Worm (Caenorhabditis elegans) whole organism, L1 larva: ENCODE results near the gene let-4.
A peak's percentile ranks its signal among the peaks of the same experiment; 100 is the strongest.

Experiments
- F16B12.6 ChIP-seq: fragments of 150-350 bp; optimal IDR thresholded peaks from 2 replicates; lab custom pipeline; 2014; ENCODE audit warnings: missing biosample characterization, missing genetic modification characterization
- Y116A8C.19 ChIP-seq: sonication (generic microtip); optimal IDR thresholded peaks from 2 replicates; lab custom pipeline; 2016; ENCODE audit warnings: missing compliant biosample characterization, missing genetic modification characterization, borderline replicate concordance
- alr-1 ChIP-seq: fragments of 200-800 bp; sonication (Bioruptor generic); optimal IDR thresholded peaks from 2 replicates; lab custom pipeline; 2018; ENCODE audit warnings: borderline replicate concordance, mild to moderate bottlenecking, missing genetic modification characterization, missing compliant biosample characterization
- aly-2 ChIP-seq: fragments of 150-350 bp; optimal IDR thresholded peaks from 2 replicates; lab custom pipeline; 2014; ENCODE audit warnings: missing biosample characterization, missing genetic modification characterization
- blmp-1 ChIP-seq: fragments of 150-350 bp; optimal IDR thresholded peaks from 2 replicates; lab custom pipeline; 2014; ENCODE audit warnings: missing biosample characterization, missing genetic modification characterization
- ceh-63 ChIP-seq: fragments of 200-800 bp; sonication (Bioruptor generic); optimal IDR thresholded peaks from 2 replicates; lab custom pipeline; 2018; ENCODE audit warnings: mild to moderate bottlenecking, missing genetic modification characterization, missing compliant biosample characterization
- ceh-88 ChIP-seq: fragments of 200-800 bp; sonication (Bioruptor generic); IDR thresholded peaks from 2 replicates; pipeline ENCODE4 v1.3.6; 2022; ENCODE audit warnings: missing genetic modification characterization, missing compliant biosample characterization
- ceh-90 ChIP-seq: sonication (generic microtip); optimal IDR thresholded peaks from 2 replicates; lab custom pipeline; 2016; ENCODE audit warnings: missing genetic modification characterization, missing compliant biosample characterization
- dsc-1 ChIP-seq: sonication (generic microtip); optimal IDR thresholded peaks from 2 replicates; lab custom pipeline; 2016; ENCODE audit warnings: mild to moderate bottlenecking, missing genetic modification characterization, missing compliant biosample characterization
- efl-1 ChIP-seq, 4 experiments: fragments of 150-350 bp; optimal IDR thresholded peaks in 3 of 4; peaks in 1 of 4; 1 replicate in 1 of 4; 2 replicates in 3 of 4; lab custom pipeline; 2014; ENCODE audit warnings: missing biosample characterization in 2 of 4, missing genetic modification characterization in 2 of 4, missing genetic modification reagents in 2 of 4
- egl-13 ChIP-seq: sonication (generic microtip); optimal IDR thresholded peaks from 2 replicates; lab custom pipeline; 2016; ENCODE audit warnings: missing genotype, missing genetic modification reagents, missing genetic modification characterization, missing compliant biosample characterization
- egl-27 ChIP-seq, 2 experiments: fragments of 150-350 bp in 1 of 2; sonication (generic microtip); optimal IDR thresholded peaks; 3 replicates each; lab custom pipeline; 2017 to 2018; ENCODE audit warnings: missing biosample characterization in 2 of 2, missing genetic modification characterization in 2 of 2, missing genetic modification reagents in 2 of 2
- elt-2 ChIP-seq: sonication (generic microtip); optimal IDR thresholded peaks from 2 replicates; lab custom pipeline; 2016; ENCODE audit warnings: missing genetic modification characterization, mild to moderate bottlenecking, inconsistent platforms, missing compliant biosample characterization, missing genetic modification reagents
- elt-3 ChIP-seq, 6 experiments: fragments of 150-350 bp in 1 of 6; sonication (generic microtip); optimal IDR thresholded peaks; 2 replicates each; lab custom pipeline; 2017 to 2018; ENCODE audit warnings: missing biosample characterization in 6 of 6, missing genetic modification characterization in 6 of 6, inconsistent platforms in 1 of 6
- fkh-10 ChIP-seq: sonication (generic microtip); optimal IDR thresholded peaks from 2 replicates; lab custom pipeline; 2017; ENCODE audit warnings: missing biosample characterization, missing genetic modification reagents, missing genetic modification characterization
- fkh-8 ChIP-seq: sonication (generic microtip); optimal IDR thresholded peaks from 2 replicates; lab custom pipeline; 2016; ENCODE audit warnings: mild to moderate bottlenecking, missing genetic modification characterization, missing compliant biosample characterization
- grh-1 ChIP-seq: fragments of 200-800 bp; sonication (Bioruptor generic); IDR thresholded peaks from 2 replicates; pipeline ENCODE4 v1.3.6; 2022; ENCODE audit warnings: missing genetic modification reagents, missing genetic modification characterization, missing compliant biosample characterization
- hlh-17 ChIP-seq: fragments of 200-800 bp; sonication (Bioruptor generic); optimal IDR thresholded peaks from 2 replicates; lab custom pipeline; 2018; ENCODE audit warnings: missing genetic modification characterization, mild to moderate bottlenecking, missing compliant biosample characterization, moderate library complexity, borderline replicate concordance
- isw-1 ChIP-seq: fragments of 200-800 bp; sonication (Bioruptor generic); IDR thresholded peaks from 2 replicates; pipeline ENCODE4 v1.3.6; 2022; ENCODE audit warnings: missing genetic modification characterization, missing compliant biosample characterization
- jun-1 ChIP-seq: fragments of 150-350 bp; optimal IDR thresholded peaks from 2 replicates; lab custom pipeline; 2014; ENCODE audit warnings: missing biosample characterization, missing genetic modification reagents, missing genetic modification characterization
- lin-13 ChIP-seq: fragments of 150-350 bp; optimal IDR thresholded peaks from 2 replicates; lab custom pipeline; 2014; ENCODE audit warnings: missing biosample characterization, missing genetic modification reagents, missing genetic modification characterization
- lin-35 ChIP-seq, 2 experiments: fragments of 150-350 bp; optimal IDR thresholded peaks; 2 replicates each; lab custom pipeline; 2014; ENCODE audit warnings: missing biosample characterization in 2 of 2, missing genetic modification characterization in 2 of 2, missing genetic modification reagents in 2 of 2
- lin-39 ChIP-seq: fragments of 150-350 bp; optimal IDR thresholded peaks from 2 replicates; lab custom pipeline; 2014; ENCODE audit warnings: missing biosample characterization, missing genetic modification reagents, missing genetic modification characterization
- lsy-2 ChIP-seq, 2 experiments: fragments of 150-350 bp; optimal IDR thresholded peaks; 2 replicates each; lab custom pipeline; 2014; ENCODE audit warnings: missing biosample characterization in 2 of 2, missing genetic modification characterization in 2 of 2
- mab-9 ChIP-seq: fragments of 200-800 bp; sonication (Bioruptor generic); IDR thresholded peaks from 2 replicates; pipeline ENCODE4 v1.3.6; 2022; ENCODE audit warnings: missing genetic modification reagents, missing genetic modification characterization, missing compliant biosample characterization
- mdl-1 ChIP-seq, 2 experiments: fragments of 150-350 bp; optimal IDR thresholded peaks; 2 replicates each; lab custom pipeline; 2014 to 2017; ENCODE audit warnings: missing biosample characterization in 2 of 2, missing genetic modification characterization in 2 of 2, inconsistent platforms in 1 of 2
- mep-1 ChIP-seq: fragments of 150-350 bp; optimal IDR thresholded peaks from 2 replicates; lab custom pipeline; 2014; ENCODE audit warnings: missing biosample characterization, missing genetic modification characterization
- nhr-11 ChIP-seq: fragments of 150-350 bp; optimal IDR thresholded peaks from 2 replicates; lab custom pipeline; 2014; ENCODE audit warnings: missing biosample characterization, missing genetic modification characterization
- nhr-19 ChIP-seq: fragments of 200-800 bp; sonication (Bioruptor generic); conservative IDR thresholded peaks from 2 replicates; pipeline ENCODE4 v1.3.6; 2022; ENCODE audit warnings: missing genetic modification characterization, missing compliant biosample characterization
- nhr-20 ChIP-seq: sonication (generic microtip); optimal IDR thresholded peaks from 2 replicates; lab custom pipeline; 2016; ENCODE audit warnings: mild to moderate bottlenecking, missing genetic modification characterization, missing compliant biosample characterization
- nhr-237 ChIP-seq: fragments of 150-350 bp; optimal IDR thresholded peaks from 2 replicates; lab custom pipeline; 2014; ENCODE audit warnings: missing biosample characterization, missing genetic modification characterization
- nhr-28 ChIP-seq: fragments of 150-350 bp; optimal IDR thresholded peaks from 2 replicates; lab custom pipeline; 2014; ENCODE audit warnings: missing biosample characterization, missing genetic modification characterization
- nhr-71 ChIP-seq: sonication (generic microtip); optimal IDR thresholded peaks from 2 replicates; lab custom pipeline; 2016; ENCODE audit warnings: mild to moderate bottlenecking, missing genetic modification characterization, moderate library complexity, missing compliant biosample characterization
- nhr-76 ChIP-seq: sonication (generic microtip); optimal IDR thresholded peaks from 2 replicates; lab custom pipeline; 2017; ENCODE audit warnings: missing biosample characterization, missing genetic modification characterization
- nhr-85 ChIP-seq: sonication (generic microtip); peaks from one replicate; lab custom pipeline; 2016; ENCODE audit warnings: missing genetic modification characterization, inconsistent platforms, missing compliant biosample characterization
- pax-3 ChIP-seq: fragments of 200-800 bp; sonication (Bioruptor generic); optimal IDR thresholded peaks from 2 replicates; lab custom pipeline; 2018; ENCODE audit warnings: mild to moderate bottlenecking, missing genetic modification characterization, moderate library complexity, missing compliant biosample characterization
- pqm-1 ChIP-seq: sonication (generic microtip); optimal IDR thresholded peaks from 3 replicates; lab custom pipeline; 2017; ENCODE audit warnings: missing biosample characterization, missing genetic modification characterization
- rnt-1 ChIP-seq: sonication (generic microtip); optimal IDR thresholded peaks from 2 replicates; lab custom pipeline; 2016; ENCODE audit warnings: mild to moderate bottlenecking, missing genetic modification characterization, moderate library complexity, missing compliant biosample characterization
- snu-23 ChIP-seq: sonication (generic microtip); optimal IDR thresholded peaks from 2 replicates; lab custom pipeline; 2016; ENCODE audit warnings: missing genetic modification characterization, missing compliant biosample characterization
- sox-4 ChIP-seq: sonication (generic microtip); optimal IDR thresholded peaks from 2 replicates; lab custom pipeline; 2016; ENCODE audit warnings: missing genetic modification characterization, missing compliant biosample characterization
- sup-37 ChIP-seq: fragments of 200-800 bp; sonication (Bioruptor generic); optimal IDR thresholded peaks from 2 replicates; lab custom pipeline; 2018; ENCODE audit warnings: mild to moderate bottlenecking, missing genetic modification characterization, missing compliant biosample characterization
- swsn-7 ChIP-seq: sonication (generic microtip); optimal IDR thresholded peaks from 2 replicates; lab custom pipeline; 2016; ENCODE audit warnings: missing genetic modification characterization, missing compliant biosample characterization
- tbx-2 ChIP-seq: sonication (generic microtip); optimal IDR thresholded peaks from 2 replicates; lab custom pipeline; 2016; ENCODE audit warnings: missing genetic modification characterization, missing compliant biosample characterization
- tlp-1 ChIP-seq: fragments of 150-350 bp; optimal IDR thresholded peaks from 2 replicates; lab custom pipeline; 2014; ENCODE audit warnings: missing biosample characterization, missing genetic modification characterization
- unc-130 ChIP-seq: fragments of 150-350 bp; optimal IDR thresholded peaks from 2 replicates; lab custom pipeline; 2017; ENCODE audit warnings: missing biosample characterization, missing genetic modification characterization, inconsistent platforms
- unc-30 ChIP-seq: sonication (generic microtip); optimal IDR thresholded peaks from 2 replicates; lab custom pipeline; 2017; ENCODE audit warnings: missing biosample characterization, missing genetic modification characterization
- unc-62 ChIP-seq: fragments of 150-350 bp; optimal IDR thresholded peaks from 2 replicates; lab custom pipeline; 2014; ENCODE audit warnings: missing biosample characterization, missing genetic modification reagents, missing genetic modification characterization
- unc-86 ChIP-seq: sonication (generic microtip); optimal IDR thresholded peaks from 2 replicates; lab custom pipeline; 2016; ENCODE audit warnings: missing genetic modification characterization, missing compliant biosample characterization
- vab-15 ChIP-seq: sonication (generic microtip); optimal IDR thresholded peaks from 2 replicates; lab custom pipeline; 2017; ENCODE audit warnings: missing genotype, mild to moderate bottlenecking, missing genetic modification characterization, missing compliant biosample characterization
- xbp-1 ChIP-seq: sonication (generic microtip); optimal IDR thresholded peaks from 2 replicates; lab custom pipeline; 2016; ENCODE audit warnings: missing genetic modification characterization, missing compliant biosample characterization
- zag-1 ChIP-seq: fragments of 150-350 bp; optimal IDR thresholded peaks from 2 replicates; lab custom pipeline; 2014; ENCODE audit warnings: missing biosample characterization, missing genetic modification characterization
- ztf-4 ChIP-seq: fragments of 150-350 bp; optimal IDR thresholded peaks from 2 replicates; lab custom pipeline; 2014; ENCODE audit warnings: missing biosample characterization, missing genetic modification characterization

The let-4 gene

DNA sequence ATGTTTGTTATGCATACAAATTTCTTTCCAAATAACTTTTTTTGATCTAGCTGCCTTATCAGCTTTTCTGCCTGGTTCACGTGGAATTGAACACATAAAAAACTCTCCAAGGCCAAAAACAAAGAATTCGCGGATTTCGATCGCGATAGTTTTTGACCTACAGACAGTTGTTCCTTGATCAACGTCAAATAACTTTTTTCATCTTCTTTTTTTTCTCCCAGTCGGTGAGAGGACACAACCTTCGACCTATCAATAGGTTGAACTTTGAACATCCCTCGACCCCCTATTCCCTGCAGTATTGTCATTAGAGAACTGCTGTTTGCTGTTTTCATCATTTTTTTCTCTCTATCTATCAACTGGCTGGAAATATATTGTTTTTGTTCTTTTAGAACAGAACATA lies 13.9 kb upstream of the let-4 start:
- TF ChIP-seq egl-13 (tag; lab: Kevin White, UChicago) = no peak
- no peak for TF ChIP-seq nhr-76
- peak; percentile 68 for TF ChIP-seq nhr-85 (tag; lab: Kevin White, UChicago)
- peak; percentile 67 for TF ChIP-seq blmp-1
- TF ChIP-seq nhr-71 = peak; percentile 4

DNA sequence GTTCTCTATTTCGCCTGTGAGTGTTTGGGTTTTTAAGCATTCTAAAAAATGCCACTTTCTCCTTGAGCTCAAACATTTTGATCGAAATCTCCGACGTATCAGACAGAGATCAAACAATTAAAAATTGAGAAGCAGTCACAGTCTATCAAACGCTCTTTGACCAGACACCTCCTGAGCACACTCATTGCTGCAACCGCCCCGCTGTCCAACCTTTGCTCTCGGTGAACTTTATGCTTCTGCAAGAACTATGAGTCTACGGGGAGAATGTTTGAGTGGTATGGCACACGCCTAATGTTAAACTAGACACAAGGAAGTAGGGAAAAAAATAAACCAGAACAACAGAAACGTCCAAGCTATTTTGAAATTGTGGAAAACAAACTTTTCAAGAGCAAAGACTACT lies 12.5 kb upstream of the let-4 start:
- TF ChIP-seq hlh-17 (no peak), xbp-1 (no peak), nhr-19 (GFP tag; lab: Robert Waterston, UW) (0 out of 2 replicates have a peak, but pooled peaks have one; percentile 15), ceh-90 (no peak), mep-1 (no peak), lin-35 (GFP tag; optimal IDR thresholded peaks at IDR 0.05; lab: Kevin White, UChicago) (no peak), sup-37 (no peak), egl-27 (tag; optimal IDR thresholded peaks at IDR 0.05; lab: Kevin White, UChicago) (no peak), fkh-10 (GFP tag; lab: Kevin White, UChicago) (no peak), zag-1 (tag; lab: Kevin White, UChicago) (no peak), F16B12.6 (tag; lab: Kevin White, UChicago) (no peak), ceh-88 (no peak), swsn-7 (no peak), nhr-237 (tag; lab: Kevin White, UChicago) (no peak), unc-62 (no peak), egl-13 (tag; lab: Kevin White, UChicago) (no peak), unc-86 (no peak), elt-3 (tag; optimal IDR thresholded peaks at IDR 0.05; lab: Kevin White, UChicago) (no peak), nhr-71 (peak; percentile 38), alr-1 (tag; lab: Kevin White, UChicago) (no peak), Y116A8C.19 (no peak), fkh-8 (tag; lab: Kevin White, UChicago) (peak; percentile 26), aly-2 (tag; lab: Kevin White, UChicago) (no peak), pqm-1 (tag; lab: Kevin White, UChicago) (no peak), isw-1 (GFP tag; lab: Robert Waterston, UW) (no peak), nhr-20 (tag; lab: Kevin White, UChicago) (no peak), dsc-1 (tag; lab: Kevin White, UChicago) (no peak), unc-130 (no peak), ztf-4 (tag; lab: Kevin White, UChicago) (no peak), rnt-1 (no peak), vab-15 (tag; lab: Kevin White, UChicago) (no peak), nhr-11 (tag; lab: Kevin White, UChicago) (no peak), efl-1 (optimal IDR thresholded peaks at IDR 0.05; lab: Kevin White, UChicago) (no peak), efl-1 (GFP tag; optimal IDR thresholded peaks at IDR 0.05 in 1 of 2; lab: Kevin White, UChicago) (peak in 1 of 2 experiments; percentile 74), snu-23 (GFP tag; lab: Kevin White, UChicago) (no peak), elt-2 (tag; lab: Kevin White, UChicago) (no peak)

DNA sequence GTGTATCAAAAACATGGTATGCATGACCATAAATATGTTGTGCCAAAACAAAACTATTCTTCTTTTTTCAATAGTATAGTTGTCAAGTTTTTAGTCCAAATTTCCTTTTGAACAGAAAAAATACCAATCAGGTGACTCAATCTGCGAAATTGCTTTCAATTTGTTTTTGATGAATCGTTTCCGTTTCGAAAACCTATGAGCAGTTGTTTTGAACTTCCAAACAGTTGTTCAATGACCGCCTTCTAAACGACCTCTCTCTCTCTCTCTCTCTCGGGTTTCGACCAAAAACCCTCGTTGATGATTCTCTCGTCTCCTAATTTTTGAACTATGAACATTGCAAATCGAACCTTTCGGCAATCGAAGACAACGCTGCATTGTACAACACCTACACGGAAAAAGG lies 11.7 kb upstream of the let-4 start:
- TF ChIP-seq pax-3 (tag; lab: Kevin White, UChicago) = no peak
- no peak for TF ChIP-seq jun-1
- TF ChIP-seq nhr-20 (tag; lab: Kevin White, UChicago) = peak; percentile 38
- TF ChIP-seq nhr-85 (tag; lab: Kevin White, UChicago) = peak; percentile 68
- TF ChIP-seq unc-30 (tag; lab: Kevin White, UChicago) = no peak
- no peak for TF ChIP-seq mab-9 (GFP tag; lab: Robert Waterston, UW)
- TF ChIP-seq tlp-1 (tag; lab: Kevin White, UChicago) = no peak
- peak; percentile 76 for TF ChIP-seq rnt-1
- TF ChIP-seq blmp-1 = no peak
- peak; percentile 77 for TF ChIP-seq nhr-71
- no peak for TF ChIP-seq Y116A8C.19
- TF ChIP-seq lin-39 (tag; lab: Kevin White, UChicago) = peak; percentile 66
- no peak for TF ChIP-seq lsy-2 (tag; optimal IDR thresholded peaks at IDR 0.05; lab: Kevin White, UChicago)
- TF ChIP-seq tbx-2 (tag; lab: Kevin White, UChicago) = no peak
- no peak for TF ChIP-seq sox-4 (tag; lab: Kevin White, UChicago)
- TF ChIP-seq nhr-28 = no peak
- TF ChIP-seq ceh-63 = no peak
- TF ChIP-seq lin-13 (GFP tag; lab: Kevin White, UChicago) = no peak
- no peak for TF ChIP-seq mdl-1 (tag; optimal IDR thresholded peaks at IDR 0.05; lab: Kevin White, UChicago)
- no peak for TF ChIP-seq unc-130
- no peak for TF ChIP-seq grh-1 (GFP tag; lab: Robert Waterston, UW)
- no peak for TF ChIP-seq nhr-237 (tag; lab: Kevin White, UChicago)
